Fruit fly (Drosophila melanogaster) whole organism, prepupa: ENCODE results near the gene dhd.
A peak's percentile ranks its signal among the peaks of the same experiment; 100 is the strongest.

Experiments used
- CG10631 ChIP-seq: fragments of 200-800 bp; sonication (Bioruptor generic); optimal IDR thresholded peaks from 2 replicates; lab custom pipeline; 2016; ENCODE audit warnings: missing biosample characterization, missing genetic modification characterization
- CG10669 ChIP-seq: fragments of 200-800 bp; sonication (Bioruptor generic); optimal IDR thresholded peaks from 3 replicates; lab custom pipeline; 2018; ENCODE audit warnings: missing biosample characterization, mild to moderate bottlenecking, missing genetic modification characterization, moderate library complexity
- CG15336 ChIP-seq: fragments of 200-800 bp; sonication (Bioruptor generic); IDR thresholded peaks from 2 replicates; pipeline ENCODE4 v1.3.6; 2022; ENCODE audit warnings: missing biosample characterization, missing genetic modification characterization
- CG3032 ChIP-seq: fragments of 200-800 bp; optimal IDR thresholded peaks from 2 replicates; lab custom pipeline; 2019; ENCODE audit warnings: missing biosample characterization, mild to moderate bottlenecking, missing genetic modification characterization, moderate library complexity
- CG31627 ChIP-seq: fragments of 200-800 bp; sonication (Bioruptor generic); optimal IDR thresholded peaks from 3 replicates; lab custom pipeline; 2016; ENCODE audit warnings: missing biosample characterization, missing genetic modification characterization
- Eip78C ChIP-seq: fragments of 200-800 bp; sonication (Bioruptor generic); peaks from one replicate; lab custom pipeline; 2016; ENCODE audit warnings: missing biosample characterization, missing genetic modification characterization
- Ets96B ChIP-seq: fragments of 200-800 bp; optimal IDR thresholded peaks from 2 replicates; lab custom pipeline; 2019; ENCODE audit warnings: missing biosample characterization, mild to moderate bottlenecking, missing genetic modification characterization, moderate library complexity
- Hr4 ChIP-seq: fragments of 200-800 bp; sonication (Bioruptor generic); optimal IDR thresholded peaks from 3 replicates; lab custom pipeline; 2016; ENCODE audit warnings: missing biosample characterization, missing genetic modification characterization
- achi ChIP-seq: fragments of 200-800 bp; sonication (Bioruptor generic); optimal IDR thresholded peaks from 3 replicates; lab custom pipeline; 2016; ENCODE audit warnings: missing biosample characterization, missing genetic modification characterization
- dac ChIP-seq: fragments of 200-800 bp; sonication (Bioruptor generic); optimal IDR thresholded peaks from 2 replicates; lab custom pipeline; 2017; ENCODE audit warnings: missing biosample characterization, mild to moderate bottlenecking, missing genetic modification characterization
- fd85E ChIP-seq: fragments of 200-800 bp; sonication (Bioruptor generic); optimal IDR thresholded peaks from 3 replicates; lab custom pipeline; 2016; ENCODE audit warnings: missing biosample characterization, missing genetic modification characterization
- fkh ChIP-seq: fragments of 200-800 bp; sonication (Bioruptor generic); optimal IDR thresholded peaks from 3 replicates; lab custom pipeline; 2017; ENCODE audit warnings: missing biosample characterization, mild to moderate bottlenecking, missing genetic modification characterization, moderate library complexity
- net ChIP-seq: fragments of 200-800 bp; sonication (Bioruptor generic); optimal IDR thresholded peaks from 3 replicates; lab custom pipeline; 2016; ENCODE audit warnings: missing biosample characterization, missing genetic modification characterization
- salr ChIP-seq, 2 experiments: fragments of 200-800 bp; sonication (Bioruptor generic); optimal IDR thresholded peaks; 3 replicates each; lab custom pipeline; 2016 to 2018; ENCODE audit warnings: missing biosample characterization in 2 of 2, missing genetic modification characterization in 2 of 2, mild to moderate bottlenecking in 1 of 2
- spab ChIP-seq: fragments of 200-800 bp; sonication (Bioruptor generic); optimal IDR thresholded peaks from 2 replicates; lab custom pipeline; 2017; ENCODE audit warnings: missing biosample characterization, mild to moderate bottlenecking, missing genetic modification characterization, missing genetic modification reagents
- ss ChIP-seq, 2 experiments: fragments of 200-800 bp; sonication (Bioruptor generic); optimal IDR thresholded peaks; 2 replicates in 1 of 2; 3 replicates in 1 of 2; lab custom pipeline; 2017 to 2018; ENCODE audit warnings: mild to moderate bottlenecking in 2 of 2, missing biosample characterization in 2 of 2, missing genetic modification characterization in 2 of 2, moderate library complexity in 1 of 2
- svp ChIP-seq: fragments of 200-800 bp; sonication (Bioruptor generic); peaks from one replicate; lab custom pipeline; 2016; ENCODE audit warnings: missing biosample characterization, missing genetic modification characterization

dhd gene

DNA sequence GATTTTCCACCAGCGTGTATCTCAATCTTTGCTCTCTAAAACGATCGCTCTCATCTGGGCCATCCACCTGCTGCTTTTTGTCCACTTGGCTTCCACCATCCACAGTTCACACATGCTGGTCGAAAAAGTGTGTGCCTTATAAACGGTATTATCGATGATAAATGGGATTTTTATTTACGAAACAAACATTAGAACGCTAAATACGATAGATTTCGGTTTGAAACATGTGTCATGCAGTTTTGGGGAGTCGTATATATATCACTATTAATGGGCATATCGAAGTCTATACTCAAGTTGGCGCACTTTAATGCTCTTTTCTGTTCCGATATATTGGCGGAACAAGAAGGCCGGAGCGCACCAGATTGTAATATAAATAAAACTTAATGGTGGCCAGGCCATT, 45.1 kb downstream of the dhd start:
- peak; percentile 13 for TF ChIP-seq Eip78C
- no peak for TF ChIP-seq achi

DNA sequence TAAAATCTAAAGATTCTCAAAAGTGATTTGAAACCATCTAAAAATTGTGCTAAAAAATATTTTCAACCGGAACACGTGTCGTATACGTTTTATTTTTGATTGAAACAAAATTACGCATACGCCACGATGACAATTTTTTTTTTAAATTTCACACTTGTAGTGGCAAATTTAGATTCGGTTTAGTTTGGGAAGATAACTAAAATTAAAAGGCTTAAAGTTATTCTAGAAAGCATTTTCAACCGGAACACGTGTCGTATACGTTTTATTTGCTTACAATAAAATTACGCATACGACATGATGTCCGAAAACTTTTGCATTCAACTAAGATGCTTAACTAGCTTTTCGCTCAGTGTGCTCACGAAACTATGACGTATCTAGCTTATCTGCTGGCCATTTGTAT, 46.8 kb downstream of the dhd start:
- TF ChIP-seq Ets96B (tag; lab: Kevin White, UChicago) (no peak), svp (GFP tag; lab: Kevin White, UChicago) (no peak), CG10631 (GFP tag; lab: Kevin White, UChicago) (no peak), Hr4 (no peak), salr (GFP tag; optimal IDR thresholded peaks at IDR 0.05; lab: Kevin White, UChicago) (no peak), achi (no peak), ss (GFP tag; optimal IDR thresholded peaks at IDR 0.05; lab: Kevin White, UChicago) (no peak), spab (GFP tag; lab: Kevin White, UChicago) (no peak), net (GFP tag; lab: Kevin White, UChicago) (no peak), fkh (GFP tag; lab: Kevin White, UChicago) (no peak), CG15336 (GFP tag; lab: Robert Waterston, UW) (no peak), CG10669 (no peak), fd85E (GFP tag; lab: Kevin White, UChicago) (no peak), CG3032 (tag; lab: Kevin White, UChicago) (no peak), CG31627 (GFP tag; lab: Kevin White, UChicago) (no peak), dac (GFP tag; lab: Kevin White, UChicago) (no peak)
